Worm (Caenorhabditis elegans) whole organism, L4 larva: ENCODE measurements around the gene snfc-5.

Source experiments
- D1046.2 ChIP-seq: fragments of 200-800 bp; sonication (Bioruptor generic); IDR thresholded peaks from 2 replicates; pipeline ENCODE4 v1.3.6; 2022; ENCODE audit warnings: missing genetic modification characterization, missing compliant biosample characterization
- T26A8.4 ChIP-seq: fragments of 200-800 bp; sonication (Bioruptor generic); IDR thresholded peaks from 2 replicates; pipeline ENCODE4 v1.3.6; 2022; ENCODE audit warnings: missing genetic modification characterization, missing compliant biosample characterization
- Y105C5A.15 ChIP-seq: fragments of 200-800 bp; sonication (Bioruptor generic); IDR thresholded peaks from 2 replicates; pipeline ENCODE4 v1.3.6; 2022; ENCODE audit warnings: missing genetic modification characterization, missing compliant biosample characterization
- Y48G9A.11 ChIP-seq: fragments of 200-800 bp; sonication (Bioruptor generic); IDR thresholded peaks from 2 replicates; pipeline ENCODE4 v1.3.6; 2022; ENCODE audit warnings: missing genetic modification reagents, missing genetic modification characterization, missing compliant biosample characterization
- Y5F2A.4 ChIP-seq: fragments of 200-800 bp; sonication (Bioruptor generic); optimal IDR thresholded peaks from 2 replicates; lab custom pipeline; 2018; ENCODE audit warnings: mild to moderate bottlenecking, missing genetic modification characterization, missing compliant biosample characterization
- Y75B8A.6 ChIP-seq: fragments of 200-800 bp; sonication (Bioruptor generic); IDR thresholded peaks from 2 replicates; pipeline ENCODE4 v1.3.6; 2022; ENCODE audit warnings: missing genetic modification reagents, missing genetic modification characterization, missing compliant biosample characterization
- aly-2 ChIP-seq: sonication (generic microtip); optimal IDR thresholded peaks from 2 replicates; lab custom pipeline; 2018; ENCODE audit warnings: missing biosample characterization, missing genetic modification characterization
- ama-1 ChIP-seq: fragments of 150-350 bp; optimal IDR thresholded peaks from 2 replicates; lab custom pipeline; 2014; ENCODE audit warnings: inconsistent platforms, mixed read lengths
- attf-4 ChIP-seq: sonication (generic microtip); optimal IDR thresholded peaks from 3 replicates; lab custom pipeline; 2017; ENCODE audit warnings: missing biosample characterization, missing genetic modification characterization
- ceh-44 ChIP-seq: fragments of 200-800 bp; sonication (Bioruptor generic); IDR thresholded peaks from 2 replicates; pipeline ENCODE4 v1.3.6; 2022; ENCODE audit warnings: missing genetic modification reagents, missing genetic modification characterization, missing compliant biosample characterization
- ceh-82 ChIP-seq: sonication (generic microtip); optimal IDR thresholded peaks from 2 replicates; lab custom pipeline; 2017; ENCODE audit warnings: missing biosample characterization, missing genetic modification characterization
- cey-2 ChIP-seq: sonication (generic microtip); optimal IDR thresholded peaks from 3 replicates; lab custom pipeline; 2017; ENCODE audit warnings: missing genetic modification characterization, mild to moderate bottlenecking, missing compliant biosample characterization, antibody characterized with exemption, borderline replicate concordance; ENCODE audit not compliant: insufficient read depth
- ctbp-1 ChIP-seq: fragments of 200-800 bp; sonication (Bioruptor generic); IDR thresholded peaks from 2 replicates; pipeline ENCODE4 v1.3.6; 2022; ENCODE audit warnings: missing genetic modification reagents, missing genetic modification characterization, missing compliant biosample characterization
- daf-12 ChIP-seq: fragments of 150-350 bp; optimal IDR thresholded peaks from 2 replicates; lab custom pipeline; 2014; ENCODE audit warnings: missing biosample characterization, missing genetic modification reagents, missing genetic modification characterization
- daf-16 ChIP-seq, 3 experiments: sonication (generic microtip); optimal IDR thresholded peaks; 2 replicates each; lab custom pipeline; 2016 to 2017; ENCODE audit warnings: missing genetic modification characterization in 3 of 3, missing genetic modification reagents in 3 of 3, mild to moderate bottlenecking in 2 of 3, missing compliant biosample characterization in 2 of 3, missing biosample characterization in 1 of 3, moderate library complexity in 1 of 3
- daf-19 ChIP-seq: fragments of 200-800 bp; sonication (Bioruptor generic); conservative IDR thresholded peaks from 2 replicates; pipeline ENCODE4 v1.3.6; 2022; ENCODE audit warnings: missing genetic modification characterization, missing compliant biosample characterization
- dmd-6 ChIP-seq: fragments of 200-800 bp; sonication (Bioruptor generic); IDR thresholded peaks from 2 replicates; pipeline ENCODE4 v1.3.6; 2022; ENCODE audit warnings: missing genetic modification reagents, missing genetic modification characterization, missing compliant biosample characterization
- dmd-9 ChIP-seq: fragments of 200-800 bp; sonication (Bioruptor generic); IDR thresholded peaks from 2 replicates; pipeline ENCODE4 v1.3.6; 2022; ENCODE audit warnings: missing genetic modification reagents, missing genetic modification characterization, missing compliant biosample characterization
- duxl-1 ChIP-seq: sonication (generic microtip); optimal IDR thresholded peaks from 2 replicates; lab custom pipeline; 2016; ENCODE audit warnings: mild to moderate bottlenecking, missing genetic modification characterization, moderate library complexity, missing compliant biosample characterization; ENCODE audit not compliant: poor library complexity
- egl-27 ChIP-seq: sonication (generic microtip); optimal IDR thresholded peaks from 3 replicates; lab custom pipeline; 2017; ENCODE audit warnings: missing biosample characterization, missing genetic modification reagents, missing genetic modification characterization
- egl-43 ChIP-seq: fragments of 200-800 bp; sonication (Bioruptor generic); IDR thresholded peaks from 2 replicates; pipeline ENCODE4 v1.3.6; 2022; ENCODE audit warnings: missing genetic modification reagents, missing genetic modification characterization, missing compliant biosample characterization
- hif-1 ChIP-seq, 2 experiments: sonication (generic microtip); optimal IDR thresholded peaks; 2 replicates each; lab custom pipeline; 2016 to 2017; ENCODE audit warnings: missing compliant biosample characterization in 2 of 2, missing genetic modification characterization in 2 of 2, missing genetic modification reagents in 2 of 2, missing genotype in 2 of 2, mild to moderate bottlenecking in 1 of 2
- hlh-11 ChIP-seq: fragments of 200-800 bp; sonication (Bioruptor generic); optimal IDR thresholded peaks from 2 replicates; lab custom pipeline; 2018; ENCODE audit warnings: mild to moderate bottlenecking, missing genetic modification characterization, missing compliant biosample characterization
- hmg-1.1 ChIP-seq: fragments of 200-800 bp; sonication (Bioruptor generic); IDR thresholded peaks from 2 replicates; pipeline ENCODE4 v1.3.6; 2022; ENCODE audit warnings: missing genetic modification reagents, missing genetic modification characterization, missing compliant biosample characterization
- jun-1 ChIP-seq: fragments of 150-350 bp; optimal IDR thresholded peaks from 2 replicates; lab custom pipeline; 2014; ENCODE audit warnings: missing biosample characterization, missing genetic modification reagents, missing genetic modification characterization
- lin-1 ChIP-seq: fragments of 200-800 bp; sonication (Bioruptor generic); IDR thresholded peaks from 2 replicates; pipeline ENCODE4 v1.3.6; 2022; ENCODE audit warnings: missing genetic modification reagents, missing genetic modification characterization, missing compliant biosample characterization
- lin-15B ChIP-seq: fragments of 150-350 bp; sonication (generic microtip); optimal IDR thresholded peaks from 3 replicates; lab custom pipeline; 2014; ENCODE audit warnings: missing biosample characterization, missing genetic modification characterization
- lin-39 ChIP-seq: fragments of 150-350 bp; optimal IDR thresholded peaks from 2 replicates; lab custom pipeline; 2014; ENCODE audit warnings: missing biosample characterization, missing genetic modification reagents, missing genetic modification characterization
- lir-3 ChIP-seq: sonication (generic microtip); optimal IDR thresholded peaks from 2 replicates; lab custom pipeline; 2016; ENCODE audit warnings: mild to moderate bottlenecking, missing genetic modification characterization, missing compliant biosample characterization
- madf-5 ChIP-seq, 2 experiments: fragments of 200-800 bp; sonication (Bioruptor generic); IDR thresholded peaks; 2 replicates each; pipeline ENCODE4 v1.3.6; 2022; ENCODE audit warnings: missing compliant biosample characterization in 2 of 2, missing genetic modification characterization in 2 of 2
- mdl-1 ChIP-seq, 2 experiments: fragments of 150-350 bp in 1 of 2; sonication (generic microtip) in 1 of 2; optimal IDR thresholded peaks; 2 replicates each; lab custom pipeline; 2014 to 2017; ENCODE audit warnings: missing biosample characterization in 2 of 2, missing genetic modification characterization in 2 of 2
- mxl-3 ChIP-seq: fragments of 200-800 bp; sonication (Bioruptor generic); optimal IDR thresholded peaks from 2 replicates; lab custom pipeline; 2018; ENCODE audit warnings: mild to moderate bottlenecking, missing genetic modification characterization, missing compliant biosample characterization
- nhr-111 ChIP-seq: fragments of 200-800 bp; sonication (Bioruptor generic); optimal IDR thresholded peaks from 2 replicates; lab custom pipeline; 2018; ENCODE audit warnings: mild to moderate bottlenecking, missing genetic modification characterization, missing compliant biosample characterization
- nhr-28 ChIP-seq: fragments of 150-350 bp; optimal IDR thresholded peaks from 2 replicates; lab custom pipeline; 2014; ENCODE audit warnings: missing biosample characterization, missing genetic modification characterization
- nhr-41 ChIP-seq: fragments of 200-800 bp; sonication (Bioruptor generic); IDR thresholded peaks from 2 replicates; pipeline ENCODE4 v1.3.6; 2022; ENCODE audit warnings: missing genetic modification reagents, missing genetic modification characterization, missing compliant biosample characterization
- nhr-42 ChIP-seq: fragments of 200-800 bp; sonication (Bioruptor generic); IDR thresholded peaks from 2 replicates; pipeline ENCODE4 v1.3.6; 2022; ENCODE audit warnings: missing genetic modification characterization, missing compliant biosample characterization
- nhr-48 ChIP-seq: sonication (generic microtip); optimal IDR thresholded peaks from 2 replicates; lab custom pipeline; 2016; ENCODE audit warnings: mild to moderate bottlenecking, missing genetic modification characterization, missing compliant biosample characterization
- nhr-76 ChIP-seq: fragments of 150-350 bp; optimal IDR thresholded peaks from 2 replicates; lab custom pipeline; 2014; ENCODE audit warnings: missing biosample characterization, missing genetic modification characterization
- nhr-77 ChIP-seq: fragments of 150-350 bp; optimal IDR thresholded peaks from 2 replicates; lab custom pipeline; 2014; ENCODE audit warnings: missing biosample characterization, missing genetic modification characterization
- pha-4 ChIP-seq, 2 experiments: fragments of 150-350 bp in 1 of 2; fragments of 200-800 bp in 1 of 2; sonication (Bioruptor generic) in 1 of 2; IDR thresholded peaks in 1 of 2; optimal IDR thresholded peaks in 1 of 2; 2 replicates each; pipeline versions ENCODE4 v1.3.6 to Lab custom; 2014 to 2022; ENCODE audit warnings: missing genetic modification characterization in 2 of 2, missing genetic modification reagents in 2 of 2, missing biosample characterization in 1 of 2, missing compliant biosample characterization in 1 of 2
- pqm-1 ChIP-seq: sonication (generic microtip); optimal IDR thresholded peaks from 2 replicates; lab custom pipeline; 2017; ENCODE audit warnings: missing biosample characterization, missing genetic modification characterization
- sdz-12 ChIP-seq: fragments of 200-800 bp; sonication (Bioruptor generic); optimal IDR thresholded peaks from 2 replicates; lab custom pipeline; 2018; ENCODE audit warnings: mild to moderate bottlenecking, missing genetic modification characterization, missing compliant biosample characterization
- spr-1 ChIP-seq: sonication (generic microtip); optimal IDR thresholded peaks from 2 replicates; lab custom pipeline; 2016; ENCODE audit warnings: mild to moderate bottlenecking, missing genetic modification characterization, missing compliant biosample characterization
- spr-3 ChIP-seq: fragments of 200-800 bp; sonication (Bioruptor generic); optimal IDR thresholded peaks from 2 replicates; lab custom pipeline; 2018; ENCODE audit warnings: mild to moderate bottlenecking, missing genetic modification characterization, missing compliant biosample characterization
- tag-97 ChIP-seq: fragments of 200-800 bp; sonication (Bioruptor generic); IDR thresholded peaks from 2 replicates; pipeline ENCODE4 v1.3.6; 2022; ENCODE audit warnings: missing genetic modification characterization, missing compliant biosample characterization
- tra-1 ChIP-seq: fragments of 200-800 bp; sonication (Bioruptor generic); IDR thresholded peaks from 2 replicates; pipeline ENCODE4 v1.3.6; 2022; ENCODE audit warnings: missing genetic modification reagents, missing genetic modification characterization, missing compliant biosample characterization
- unc-62 ChIP-seq, 3 experiments: fragments of 150-350 bp in 1 of 3; sonication (generic microtip); optimal IDR thresholded peaks in 2 of 3; peaks in 1 of 3; 1 replicate in 1 of 3; 2 replicates in 2 of 3; lab custom pipeline; 2014 to 2017; ENCODE audit warnings: missing biosample characterization in 3 of 3, missing genetic modification characterization in 3 of 3, missing genetic modification reagents in 3 of 3, missing genotype in 1 of 3
- vab-7 ChIP-seq: fragments of 200-800 bp; sonication (Bioruptor generic); IDR thresholded peaks from 2 replicates; pipeline ENCODE4 v1.3.6; 2022; ENCODE audit warnings: missing genetic modification reagents, missing genetic modification characterization, missing compliant biosample characterization
- zip-11 ChIP-seq: fragments of 200-800 bp; sonication (Bioruptor generic); IDR thresholded peaks from 2 replicates; pipeline ENCODE4 v1.3.6; 2022; ENCODE audit warnings: missing genetic modification characterization, missing compliant biosample characterization

Gene snfc-5

DNA sequence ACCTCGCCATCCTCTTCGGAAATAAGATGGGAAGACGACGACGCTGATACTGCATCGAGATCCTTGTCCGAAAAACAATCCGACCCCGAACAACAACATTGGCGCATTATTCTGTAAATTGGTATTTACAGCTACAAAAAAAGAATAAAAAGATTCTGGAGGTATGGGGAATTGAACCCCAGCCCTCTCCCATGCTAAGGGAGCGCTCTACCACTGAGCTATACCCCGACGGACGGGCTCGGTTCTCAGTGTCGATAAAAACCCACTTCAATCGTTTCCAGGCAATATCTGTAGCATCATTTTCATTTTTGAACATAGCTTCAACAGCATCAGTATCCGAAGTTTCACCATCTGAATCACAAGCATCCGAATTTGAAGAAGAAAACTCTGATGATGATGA, 24.2 kb downstream of the snfc-5 start (continued):
- TF ChIP-seq attf-4 (no peak), duxl-1 (tag; lab: Kevin White, UChicago) (no peak), aly-2 (tag; lab: Kevin White, UChicago) (no peak), daf-16 (GFP tag; optimal IDR thresholded peaks at IDR 0.05; lab: Kevin White, UChicago) (peak in 1 of 2 experiments; percentile 5), daf-16 (tag; optimal IDR thresholded peaks at IDR 0.05; lab: Kevin White, UChicago) (peak; percentile 56), dmd-6 (GFP tag; lab: Robert Waterston, UW) (peak; percentile 47), lin-1 (peak; percentile 78; the same call in 1 of the 2 replicates), Y48G9A.11 (GFP tag; lab: Robert Waterston, UW) (no peak), mxl-3 (GFP tag; lab: Kevin White, UChicago) (no peak), ceh-82 (tag; lab: Kevin White, UChicago) (no peak), nhr-28 (no peak), Y5F2A.4 (GFP tag; lab: Kevin White, UChicago) (no peak), nhr-48 (tag; lab: Kevin White, UChicago) (peak; percentile 1), jun-1 (tag; lab: Kevin White, UChicago) (no peak), daf-12 (tag; lab: Kevin White, UChicago) (no peak), nhr-76 (no peak), hmg-1.1 (GFP tag; lab: Robert Waterston, UW) (no peak; the same call in 1 of the 2 replicates), cey-2 (no peak), egl-27 (tag; lab: Kevin White, UChicago) (no peak), Y105C5A.15 (GFP tag; lab: Robert Waterston, UW) (0 out of 2 replicates have a peak, but pooled peaks have one; percentile 13), hif-1 (tag; optimal IDR thresholded peaks at IDR 0.05; lab: Kevin White, UChicago) (no peak), nhr-77 (tag; lab: Kevin White, UChicago) (no peak), ama-1 (lab: Kevin White, UChicago) (no peak), egl-43 (GFP tag; lab: Robert Waterston, UW) (peak; percentile 85), sdz-12 (GFP tag; lab: Kevin White, UChicago) (peak; percentile 7), spr-3 (GFP tag; lab: Kevin White, UChicago) (no peak), lin-39 (tag; lab: Kevin White, UChicago) (no peak), D1046.2 (GFP tag; lab: Robert Waterston, UW) (0 out of 2 replicates have a peak, but pooled peaks have one; percentile 58), unc-62 (GFP tag; optimal IDR thresholded peaks at IDR 0.05 in 1 of 2; lab: Kevin White, UChicago) (peak in 1 of 2 experiments; percentile 43), unc-62 (tag; optimal IDR thresholded peaks at IDR 0.05; lab: Kevin White, UChicago) (no peak), ctbp-1 (GFP tag; lab: Robert Waterston, UW) (peak; percentile 70; the same call in 1 of the 2 replicates), madf-5 (GFP tag; IDR thresholded peaks at IDR 0.05; lab: Robert Waterston, UW) (0 out of 4 replicates have a peak, but pooled peaks of 1 of the 2 experiments have one; percentile 51), zip-11 (GFP tag; lab: Robert Waterston, UW) (no peak), vab-7 (GFP tag; lab: Robert Waterston, UW) (peak; percentile 75), nhr-42 (GFP tag; lab: Robert Waterston, UW) (no peak), mdl-1 (tag; optimal IDR thresholded peaks at IDR 0.05; lab: Kevin White, UChicago) (no peak), nhr-111 (no peak), T26A8.4 (GFP tag; lab: Robert Waterston, UW) (peak; percentile 59), dmd-9 (no peak), pha-4 (GFP tag; IDR thresholded peaks at IDR 0.05; lab: Robert Waterston, UW) (peak; percentile 78; the same call in 1 of the 2 replicates), pha-4 (tag; optimal IDR thresholded peaks at IDR 0.05; lab: Kevin White, UChicago) (no peak), lir-3 (tag; lab: Kevin White, UChicago) (no peak), nhr-41 (no peak), daf-19 (GFP tag; lab: Robert Waterston, UW) (peak; percentile 86), tag-97 (no peak), tra-1 (GFP tag; lab: Robert Waterston, UW) (peak; percentile 32; the same call in 1 of the 2 replicates), Y75B8A.6 (GFP tag; lab: Robert Waterston, UW) (no peak), ceh-44 (GFP tag; lab: Robert Waterston, UW) (no peak), lin-15B (tag; lab: Kevin White, UChicago) (no peak), spr-1 (peak; percentile 9), hlh-11 (tag; lab: Kevin White, UChicago) (peak; percentile 10), pqm-1 (tag; lab: Kevin White, UChicago) (no peak)
